Worm (Caenorhabditis elegans): ENCODE results near the gene sru-31.

sru-31 gene

ce11 chrV:9833900-9834299 is 17.4 kb downstream of the sru-31 start, which contains the start of gene sru-40:
Gene sru-40, minus strand, starts transcription at chrV:9834000.
- TF ChIP-seq ztf-26 (tag; optimal IDR thresholded peaks at IDR 0.05) (no peak), gei-17 (GFP tag; optimal IDR thresholded peaks at IDR 0.05) (no peak), C06A6.2 (GFP tag; conservative IDR thresholded peaks at IDR 0.05) (no peak), F57C9.4 (tag; optimal IDR thresholded peaks at IDR 0.05) (no peak), cebp-2 (GFP tag; IDR thresholded peaks at IDR 0.05) (no peak), madf-8 (GFP tag; conservative IDR thresholded peaks at IDR 0.05) (no peak), bed-1 (GFP tag; IDR thresholded peaks at IDR 0.05) (no peak), mcd-1 (GFP tag; IDR thresholded peaks at IDR 0.05) (no peak), hlh-26 (GFP tag; conservative IDR thresholded peaks at IDR 0.05) (no peak), ceh-91 (GFP tag; IDR thresholded peaks at IDR 0.05) (no peak), nhr-90 (tag; optimal IDR thresholded peaks at IDR 0.05) (no peak), ztf-6 (GFP tag; IDR thresholded peaks at IDR 0.05) (no peak), ceh-79 (tag; optimal IDR thresholded peaks at IDR 0.05) (no peak), egl-18 (GFP tag; IDR thresholded peaks at IDR 0.05) (no peak)

ce11 chrV:9835945-9836344 is 19.5 kb downstream of the sru-31 start, which contains the start of gene sru-38:
Gene sru-38, minus strand, starts transcription at chrV:9836045.
- no peak for TF ChIP-seq F10E7.11 (tag; optimal IDR thresholded peaks at IDR 0.05)
- TF ChIP-seq Y53G8AR.9 (GFP tag; conservative IDR thresholded peaks at IDR 0.05) = no peak
- no peak for TF ChIP-seq chd-7 (tag; optimal IDR thresholded peaks at IDR 0.05)
- TF ChIP-seq ztf-18 (tag; optimal IDR thresholded peaks at IDR 0.05) = no peak
- no peak for TF ChIP-seq bed-1 (GFP tag; IDR thresholded peaks at IDR 0.05)
- no peak for TF ChIP-seq Y53F4B.3 (GFP tag; IDR thresholded peaks at IDR 0.05)
- TF ChIP-seq lir-1 (GFP tag; conservative IDR thresholded peaks at IDR 0.05) = no peak
- TF ChIP-seq atf-7 (tag; optimal IDR thresholded peaks at IDR 0.05) = no peak
- no peak for TF ChIP-seq akir-1 (GFP tag; optimal IDR thresholded peaks at IDR 0.05)
- TF ChIP-seq bed-2 (GFP tag; IDR thresholded peaks at IDR 0.05) = no peak
- TF ChIP-seq Y56A3A.18 (GFP tag; IDR thresholded peaks at IDR 0.05) = no peak

ce11 chrV:9837679-9838078 is 21.2 kb downstream of the sru-31 start, which contains the start of gene srsx-21:
Gene srsx-21, plus strand, starts transcription at chrV:9837979.
- TF ChIP-seq hlh-12 (tag; optimal IDR thresholded peaks at IDR 0.05) = no peak
- TF ChIP-seq F23B12.7 (tag; optimal IDR thresholded peaks at IDR 0.05; ENCODE audit: insufficient read depth) = no peak
- TF ChIP-seq ztf-6 (GFP tag; IDR thresholded peaks at IDR 0.05) = no peak
- no peak for TF ChIP-seq T07F8.4 (tag; optimal IDR thresholded peaks at IDR 0.05)
- no peak for TF ChIP-seq let-526 (GFP tag; IDR thresholded peaks at IDR 0.05)
- TF ChIP-seq ztf-25 (GFP tag; IDR thresholded peaks at IDR 0.05) = no peak
- TF ChIP-seq Y56A3A.18 (GFP tag; IDR thresholded peaks at IDR 0.05) = no peak
- TF ChIP-seq ama-1 (optimal IDR thresholded peaks at IDR 0.05) = no peak
- TF ChIP-seq ama-1 (GFP tag; optimal IDR thresholded peaks at IDR 0.05) = no peak
- TF ChIP-seq pbrm-1 (GFP tag; IDR thresholded peaks at IDR 0.05) = no peak
- TF ChIP-seq unc-62 (GFP tag; optimal IDR thresholded peaks at IDR 0.05) = no peak
- TF ChIP-seq B0261.1 (tag; optimal IDR thresholded peaks at IDR 0.05) = no peak
- no peak for TF ChIP-seq K11D2.4 (GFP tag; IDR thresholded peaks at IDR 0.05)
- TF ChIP-seq let-607 (tag; optimal IDR thresholded peaks at IDR 0.05) = no peak
- TF ChIP-seq rec-8 (tag; optimal IDR thresholded peaks at IDR 0.05) = no peak
- TF ChIP-seq egl-18 (GFP tag; IDR thresholded peaks at IDR 0.05) = no peak

Data from whole organism, young adult.